Fruit fly (Drosophila melanogaster): ENCODE results near the gene mub.

- TF ChIP-seq h (optimal IDR thresholded peaks at IDR 0.05) (no peak), Sin3A (optimal IDR thresholded peaks at IDR 0.05) (no peak), psq (optimal IDR thresholded peaks at IDR 0.05) (no peak)
Observed at dm6 chr3L:21961892-21962518, 117.4 kb downstream of the mub start, which contains the start of gene Chs2.
